Worm (Caenorhabditis elegans): Measurements from ENCODE around the gene T26C11.8.
A peak's percentile ranks its signal among the peaks of the same experiment; 100 is the strongest.

T26C11.8 gene

ce11 chrX:1909353-1909752, 48.8 kb downstream of the T26C11.8 start (continued):
- TF ChIP-seq ets-5 (GFP tag; IDR thresholded peaks at IDR 0.05) (no peak), nhr-20 (tag; optimal IDR thresholded peaks at IDR 0.05) (peak; percentile 78), lin-15B (tag; optimal IDR thresholded peaks at IDR 0.05) (no peak), mdl-1 (tag; optimal IDR thresholded peaks at IDR 0.05) (peak in 1 of 2 experiments; percentile 30), sox-4 (tag; optimal IDR thresholded peaks at IDR 0.05) (peak; percentile 86), zip-4 (GFP tag; optimal IDR thresholded peaks at IDR 0.05) (peak; percentile 72), lin-35 (GFP tag; optimal IDR thresholded peaks at IDR 0.05) (peak; percentile 35 to 68), aly-2 (tag; optimal IDR thresholded peaks at IDR 0.05) (peak; percentile 33), dpl-1 (GFP tag; optimal IDR thresholded peaks at IDR 0.05) (peak in 1 of 3 experiments; percentile 18), lsy-2 (tag; optimal IDR thresholded peaks at IDR 0.05) (peak; percentile 38 to 67), xbp-1 (tag; optimal IDR thresholded peaks at IDR 0.05) (peak; percentile 68), ceh-90 (tag; optimal IDR thresholded peaks at IDR 0.05) (no peak), nhr-71 (tag; optimal IDR thresholded peaks at IDR 0.05) (peak; percentile 83), hlh-17 (GFP tag; optimal IDR thresholded peaks at IDR 0.05; ENCODE audit: borderline replicate concordance) (no peak), blmp-1 (tag; optimal IDR thresholded peaks at IDR 0.05) (no peak), C04F5.9 (tag; optimal IDR thresholded peaks at IDR 0.05) (peak; percentile 23), egl-27 (tag; optimal IDR thresholded peaks at IDR 0.05) (no peak), snpc-4 (tag; optimal IDR thresholded peaks at IDR 0.05) (peak; percentile 14), swsn-7 (tag; optimal IDR thresholded peaks at IDR 0.05) (peak; percentile 74), fkh-8 (tag; optimal IDR thresholded peaks at IDR 0.05) (peak; percentile 77), mef-2 (tag; optimal IDR thresholded peaks at IDR 0.05) (no peak), alr-1 (tag; optimal IDR thresholded peaks at IDR 0.05; ENCODE audit: borderline replicate concordance) (no peak), lin-14 (GFP tag; optimal IDR thresholded peaks at IDR 0.05) (peak; percentile 75), tbx-2 (tag; optimal IDR thresholded peaks at IDR 0.05) (peak; percentile 86), ceh-8 (GFP tag; optimal IDR thresholded peaks at IDR 0.05) (peak; percentile 94), elt-2 (tag; optimal IDR thresholded peaks at IDR 0.05) (peak; percentile 60), snu-23 (GFP tag; optimal IDR thresholded peaks at IDR 0.05) (peak; percentile 91), unc-86 (tag; optimal IDR thresholded peaks at IDR 0.05) (peak; percentile 76), mep-1 (tag; optimal IDR thresholded peaks at IDR 0.05) (peak; percentile 54), ces-1 (GFP tag; optimal IDR thresholded peaks at IDR 0.05) (no peak), lin-39 (tag; optimal IDR thresholded peaks at IDR 0.05) (peak; percentile 59), nhr-77 (tag; optimal IDR thresholded peaks at IDR 0.05) (peak; percentile 72), nhr-84 (tag; optimal IDR thresholded peaks at IDR 0.05) (no peak), irx-1 (tag; optimal IDR thresholded peaks at IDR 0.05) (peak; percentile 73), ama-1 (optimal IDR thresholded peaks at IDR 0.05) (no peak), efl-1 (optimal IDR thresholded peaks at IDR 0.05) (peak; percentile 57 to 63), efl-1 (GFP tag; optimal IDR thresholded peaks at IDR 0.05 in 1 of 2) (peak in 1 of 2 experiments; percentile 96), unc-98 (GFP tag; IDR thresholded peaks at IDR 0.05) (peak; percentile 81), fkh-10 (GFP tag; optimal IDR thresholded peaks at IDR 0.05) (peak; percentile 85), rnt-1 (tag; optimal IDR thresholded peaks at IDR 0.05) (peak; percentile 94), pqm-1 (tag; optimal IDR thresholded peaks at IDR 0.05) (no peak), ztf-11 (tag; optimal IDR thresholded peaks at IDR 0.05) (peak in 1 of 2 experiments; percentile 62), C34B4.2 (tag; optimal IDR thresholded peaks at IDR 0.05) (no peak), grh-1 (GFP tag; IDR thresholded peaks at IDR 0.05) (peak; percentile 79), nhr-11 (tag; optimal IDR thresholded peaks at IDR 0.05) (peak; percentile 76), jun-1 (tag; optimal IDR thresholded peaks at IDR 0.05) (peak; percentile 90), nhr-76 (tag; optimal IDR thresholded peaks at IDR 0.05) (peak; percentile 12), nhr-47 (tag; optimal IDR thresholded peaks at IDR 0.05) (peak; percentile 96), Y116A8C.19 (tag; optimal IDR thresholded peaks at IDR 0.05; ENCODE audit: borderline replicate concordance) (no peak), pag-3 (tag; optimal IDR thresholded peaks at IDR 0.05; ENCODE audit: borderline replicate concordance, insufficient read depth) (peak; percentile 28), fos-1 (tag; optimal IDR thresholded peaks at IDR 0.05) (peak; percentile 29), hlh-4 (tag; optimal IDR thresholded peaks at IDR 0.05) (no peak), isw-1 (GFP tag; IDR thresholded peaks at IDR 0.05) (peak; percentile 60)
